Fruit fly (Drosophila melanogaster): Measurements from ENCODE around the gene CG34244.

The CG34244 gene

dm6 chr3L:14222199-14222598 is 13.5 kb downstream of the CG34244 start:
- TF ChIP-seq CG11617 (GFP tag; optimal IDR thresholded peaks at IDR 0.05) = no peak
- peak; percentile 80 for TF ChIP-seq kay (GFP tag; ENCODE audit: borderline replicate concordance)

- peak; percentile 94 for TF ChIP-seq pad (GFP tag; optimal IDR thresholded peaks at IDR 0.05)
- TF ChIP-seq bab1 (GFP tag; optimal IDR thresholded peaks at IDR 0.05) = no peak
- TF ChIP-seq ovo (GFP tag; optimal IDR thresholded peaks at IDR 0.05) = peak; percentile 82
- no peak for TF ChIP-seq Mnt (GFP tag; optimal IDR thresholded peaks at IDR 0.05)
- peak; percentile 32 for TF ChIP-seq kay (GFP tag; ENCODE audit: borderline replicate concordance)
Measured at dm6 chr3L:14220611-14221497, 14.9 kb downstream of the CG34244 start.

dm6 chr3L:14219422-14219853 is 16.3 kb downstream of the CG34244 start:
- TF ChIP-seq CG12768 (GFP tag; optimal IDR thresholded peaks at IDR 0.05) (peak; percentile 21), toe (GFP tag; optimal IDR thresholded peaks at IDR 0.05) (no peak), CG7045 (GFP tag; optimal IDR thresholded peaks at IDR 0.05) (peak; percentile 5)

- TF ChIP-seq CG14711 (tag; optimal IDR thresholded peaks at IDR 0.05) = peak; percentile 85
- peak; percentile 97 for TF ChIP-seq kay (GFP tag; ENCODE audit: borderline replicate concordance)
- peak; percentile 76 for TF ChIP-seq CG5204 (GFP tag; optimal IDR thresholded peaks at IDR 0.05)
- TF ChIP-seq pad (GFP tag; optimal IDR thresholded peaks at IDR 0.05) = peak; percentile 82
- TF ChIP-seq cnc (optimal IDR thresholded peaks at IDR 0.05) = no peak
- TF ChIP-seq Mnt (GFP tag; optimal IDR thresholded peaks at IDR 0.05) = peak; percentile 77
- peak; percentile 99 for TF ChIP-seq ovo (GFP tag; optimal IDR thresholded peaks at IDR 0.05)
- TF ChIP-seq bab1 (GFP tag; optimal IDR thresholded peaks at IDR 0.05) = peak; percentile 1
- peak; percentile 99 for TF ChIP-seq Crg-1 (GFP tag; optimal IDR thresholded peaks at IDR 0.05)
- TF ChIP-seq CG12768 (GFP tag; optimal IDR thresholded peaks at IDR 0.05) = peak; percentile 94
- peak; percentile 96 for TF ChIP-seq CG7101 (tag; optimal IDR thresholded peaks at IDR 0.05)
- TF ChIP-seq toe (GFP tag; optimal IDR thresholded peaks at IDR 0.05) = peak; percentile 90
- peak; percentile 85 for TF ChIP-seq Clk (GFP tag; optimal IDR thresholded peaks at IDR 0.05)
- peak; percentile 92 for TF ChIP-seq cic (GFP tag; optimal IDR thresholded peaks at IDR 0.05)
- TF ChIP-seq tj (GFP tag; optimal IDR thresholded peaks at IDR 0.05) = peak; percentile 34
- peak; percentile 92 for TF ChIP-seq CG33017 (tag; optimal IDR thresholded peaks at IDR 0.05)
- TF ChIP-seq CG11617 (GFP tag; optimal IDR thresholded peaks at IDR 0.05) = peak; percentile 90
- TF ChIP-seq Hr96 (GFP tag; optimal IDR thresholded peaks at IDR 0.05) = peak; percentile 76
- TF ChIP-seq CG7045 (GFP tag; optimal IDR thresholded peaks at IDR 0.05) = peak; percentile 97
- TF ChIP-seq CG1620 (GFP tag; optimal IDR thresholded peaks at IDR 0.05) = peak; percentile 97
Measured at dm6 chr3L:14217677-14218254, 18.0 kb downstream of the CG34244 start, which contains the start of gene CG7768. Gene CG7768 (plus strand): TSS chr3L:14218204.

- TF ChIP-seq CG1620 (GFP tag; optimal IDR thresholded peaks at IDR 0.05) (no peak), CG14711 (tag; optimal IDR thresholded peaks at IDR 0.05) (no peak), Clk (GFP tag; optimal IDR thresholded peaks at IDR 0.05) (no peak), cic (GFP tag; optimal IDR thresholded peaks at IDR 0.05) (no peak), toe (GFP tag; optimal IDR thresholded peaks at IDR 0.05) (no peak), pad (GFP tag; optimal IDR thresholded peaks at IDR 0.05) (no peak), CG33017 (tag; optimal IDR thresholded peaks at IDR 0.05) (no peak), kay (GFP tag; ENCODE audit: borderline replicate concordance) (no peak), Hr96 (GFP tag; optimal IDR thresholded peaks at IDR 0.05) (no peak), CG11617 (GFP tag; optimal IDR thresholded peaks at IDR 0.05) (no peak), CG12768 (GFP tag; optimal IDR thresholded peaks at IDR 0.05) (no peak), ovo (GFP tag; optimal IDR thresholded peaks at IDR 0.05) (no peak), tj (GFP tag; optimal IDR thresholded peaks at IDR 0.05) (no peak), CG7045 (GFP tag; optimal IDR thresholded peaks at IDR 0.05) (no peak), Mnt (GFP tag; optimal IDR thresholded peaks at IDR 0.05) (no peak)
Measured at dm6 chr3L:14216140-14216539, 19.6 kb downstream of the CG34244 start.

dm6 chr3L:14212300-14212893 is 23.3 kb downstream of the CG34244 start:
- TF ChIP-seq pad (GFP tag; optimal IDR thresholded peaks at IDR 0.05) = no peak
- no peak for TF ChIP-seq cic (GFP tag; optimal IDR thresholded peaks at IDR 0.05)
- TF ChIP-seq CG12768 (GFP tag; optimal IDR thresholded peaks at IDR 0.05) = no peak
- TF ChIP-seq Clk (GFP tag; optimal IDR thresholded peaks at IDR 0.05) = no peak
- TF ChIP-seq bab1 (GFP tag; optimal IDR thresholded peaks at IDR 0.05) = no peak
- no peak for TF ChIP-seq tj (GFP tag; optimal IDR thresholded peaks at IDR 0.05)
- TF ChIP-seq CG33017 (tag; optimal IDR thresholded peaks at IDR 0.05) = no peak
- no peak for TF ChIP-seq Hr96 (GFP tag; optimal IDR thresholded peaks at IDR 0.05)
- no peak for TF ChIP-seq CG7101 (tag; optimal IDR thresholded peaks at IDR 0.05)
- no peak for TF ChIP-seq CG11617 (GFP tag; optimal IDR thresholded peaks at IDR 0.05)
- TF ChIP-seq CG5204 (GFP tag; optimal IDR thresholded peaks at IDR 0.05) = no peak
- TF ChIP-seq kay (GFP tag; ENCODE audit: borderline replicate concordance) = no peak
- TF ChIP-seq CG14711 (tag; optimal IDR thresholded peaks at IDR 0.05) = no peak
- TF ChIP-seq ovo (GFP tag; optimal IDR thresholded peaks at IDR 0.05) = no peak
- TF ChIP-seq Crg-1 (GFP tag; optimal IDR thresholded peaks at IDR 0.05) = no peak
- TF ChIP-seq cnc (optimal IDR thresholded peaks at IDR 0.05) = no peak
- no peak for TF ChIP-seq Mnt (GFP tag; optimal IDR thresholded peaks at IDR 0.05)
- TF ChIP-seq toe (GFP tag; optimal IDR thresholded peaks at IDR 0.05) = no peak
- no peak for TF ChIP-seq CG1620 (GFP tag; optimal IDR thresholded peaks at IDR 0.05)
- TF ChIP-seq CG7045 (GFP tag; optimal IDR thresholded peaks at IDR 0.05) = no peak
